Worm (Caenorhabditis elegans) whole organism, L2 larva: Measurements from ENCODE around the gene sri-29.

Source experiments
- C34F6.9 ChIP-seq: fragments of 150-350 bp; optimal IDR thresholded peaks from 2 replicates; lab custom pipeline; 2014; ENCODE audit warnings: missing biosample characterization, missing genetic modification characterization
- F13H6.1 ChIP-seq: sonication (generic microtip); optimal IDR thresholded peaks from 2 replicates; lab custom pipeline; 2016; ENCODE audit warnings: missing genetic modification characterization, missing compliant biosample characterization
- R02D3.7 ChIP-seq: fragments of 150-350 bp; optimal IDR thresholded peaks from 2 replicates; lab custom pipeline; 2014; ENCODE audit warnings: missing biosample characterization, missing genetic modification characterization
- ZK546.5 ChIP-seq: sonication (generic microtip); optimal IDR thresholded peaks from 2 replicates; lab custom pipeline; 2017; ENCODE audit warnings: missing biosample characterization, missing genetic modification characterization
- alr-1 ChIP-seq: fragments of 150-350 bp; optimal IDR thresholded peaks from 2 replicates; lab custom pipeline; 2014; ENCODE audit warnings: missing biosample characterization, missing genetic modification characterization
- aly-2 ChIP-seq: fragments of 150-350 bp; optimal IDR thresholded peaks from 2 replicates; lab custom pipeline; 2014; ENCODE audit warnings: missing biosample characterization, missing genetic modification characterization
- ama-1 ChIP-seq: fragments of 150-350 bp; optimal IDR thresholded peaks from 2 replicates; lab custom pipeline; 2018; ENCODE audit warnings: inconsistent platforms
- blmp-1 ChIP-seq: sonication (generic microtip); optimal IDR thresholded peaks from 2 replicates; lab custom pipeline; 2017; ENCODE audit warnings: missing genetic modification characterization, mild to moderate bottlenecking, missing compliant biosample characterization, antibody characterized with exemption, moderate library complexity; ENCODE audit not compliant: insufficient read depth
- ceh-16 ChIP-seq: fragments of 150-350 bp; optimal IDR thresholded peaks from 2 replicates; lab custom pipeline; 2014; ENCODE audit warnings: missing biosample characterization, missing genetic modification characterization
- crh-2 ChIP-seq: sonication (generic microtip); optimal IDR thresholded peaks from 2 replicates; lab custom pipeline; 2017; ENCODE audit warnings: missing biosample characterization, missing genetic modification characterization
- elt-1 ChIP-seq: fragments of 150-350 bp; optimal IDR thresholded peaks from 2 replicates; lab custom pipeline; 2014; ENCODE audit warnings: missing biosample characterization, missing genetic modification characterization
- elt-3 ChIP-seq: sonication (generic microtip); optimal IDR thresholded peaks from 2 replicates; lab custom pipeline; 2017; ENCODE audit warnings: missing biosample characterization, missing genetic modification characterization
- fos-1 ChIP-seq: fragments of 150-350 bp; optimal IDR thresholded peaks from 2 replicates; lab custom pipeline; 2014; ENCODE audit warnings: missing biosample characterization, missing genetic modification characterization
- lin-11 ChIP-seq: fragments of 150-350 bp; sonication (generic microtip); optimal IDR thresholded peaks from 2 replicates; lab custom pipeline; 2014; ENCODE audit warnings: missing biosample characterization, missing genetic modification characterization, inconsistent platforms, mixed read lengths
- lin-13 ChIP-seq: fragments of 150-350 bp; optimal IDR thresholded peaks from 2 replicates; lab custom pipeline; 2014; ENCODE audit warnings: missing biosample characterization, missing genetic modification reagents, missing genetic modification characterization
- lin-39 ChIP-seq: fragments of 150-350 bp; optimal IDR thresholded peaks from 2 replicates; lab custom pipeline; 2014; ENCODE audit warnings: missing biosample characterization, missing genetic modification reagents, missing genetic modification characterization
- lsy-2 ChIP-seq, 2 experiments: fragments of 150-350 bp in 1 of 2; sonication (generic microtip) in 1 of 2; optimal IDR thresholded peaks; 2 replicates each; lab custom pipeline; 2014 to 2017; ENCODE audit warnings: missing biosample characterization in 2 of 2, missing genetic modification characterization in 2 of 2
- mab-5 ChIP-seq: fragments of 150-350 bp; optimal IDR thresholded peaks from 2 replicates; lab custom pipeline; 2014; ENCODE audit warnings: missing biosample characterization, missing genetic modification characterization
- mdl-1 ChIP-seq, 2 experiments: fragments of 150-350 bp in 1 of 2; sonication (generic microtip) in 1 of 2; optimal IDR thresholded peaks; 2 replicates each; lab custom pipeline; 2017; ENCODE audit warnings: missing biosample characterization in 2 of 2, missing genetic modification characterization in 2 of 2
- nhr-10 ChIP-seq: sonication (generic microtip); optimal IDR thresholded peaks from 2 replicates; lab custom pipeline; 2017; ENCODE audit warnings: missing biosample characterization, missing genetic modification characterization
- nhr-12 ChIP-seq: fragments of 150-350 bp; optimal IDR thresholded peaks from 2 replicates; lab custom pipeline; 2014; ENCODE audit warnings: missing biosample characterization, missing genetic modification characterization
- nhr-23 ChIP-seq: fragments of 150-350 bp; optimal IDR thresholded peaks from 2 replicates; lab custom pipeline; 2014; ENCODE audit warnings: missing biosample characterization, missing genetic modification reagents, missing genetic modification characterization
- nhr-237 ChIP-seq: fragments of 150-350 bp; optimal IDR thresholded peaks from 2 replicates; lab custom pipeline; 2014; ENCODE audit warnings: missing biosample characterization, missing genetic modification characterization
- nhr-25 ChIP-seq: fragments of 150-350 bp; sonication (generic microtip); optimal IDR thresholded peaks from 3 replicates; lab custom pipeline; 2014; ENCODE audit warnings: missing biosample characterization, missing genetic modification characterization
- nhr-6 ChIP-seq: fragments of 150-350 bp; optimal IDR thresholded peaks from 2 replicates; lab custom pipeline; 2014; ENCODE audit warnings: missing biosample characterization, missing genetic modification characterization
- nhr-77 ChIP-seq: fragments of 150-350 bp; optimal IDR thresholded peaks from 2 replicates; lab custom pipeline; 2014; ENCODE audit warnings: missing biosample characterization, missing genetic modification characterization
- peb-1 ChIP-seq: fragments of 150-350 bp; optimal IDR thresholded peaks from 2 replicates; lab custom pipeline; 2014; ENCODE audit warnings: missing biosample characterization, missing genetic modification characterization
- sma-3 ChIP-seq: sonication (generic microtip); optimal IDR thresholded peaks from 2 replicates; lab custom pipeline; 2016; ENCODE audit warnings: missing genetic modification reagents, missing genetic modification characterization, missing compliant biosample characterization
- sma-9 ChIP-seq, 2 experiments: fragments of 150-350 bp in 1 of 2; sonication (generic microtip) in 1 of 2; optimal IDR thresholded peaks; 2 replicates each; lab custom pipeline; 2014 to 2016; ENCODE audit warnings: missing genetic modification characterization in 2 of 2, mild to moderate bottlenecking in 1 of 2, missing biosample characterization in 1 of 2, missing compliant biosample characterization in 1 of 2, missing genetic modification reagents in 1 of 2, moderate library complexity in 1 of 2
- snpc-4 ChIP-seq: fragments of 150-350 bp; optimal IDR thresholded peaks from 2 replicates; lab custom pipeline; 2014; ENCODE audit warnings: missing biosample characterization, missing genetic modification characterization
- unc-39 ChIP-seq: fragments of 150-350 bp; optimal IDR thresholded peaks from 2 replicates; lab custom pipeline; 2014; ENCODE audit warnings: missing biosample characterization, missing genetic modification characterization
- unc-55 ChIP-seq: fragments of 150-350 bp; sonication (generic microtip); optimal IDR thresholded peaks from 3 replicates; lab custom pipeline; 2014; ENCODE audit warnings: missing biosample characterization, missing genetic modification reagents, missing genetic modification characterization
- unc-62 ChIP-seq: fragments of 150-350 bp; optimal IDR thresholded peaks from 2 replicates; lab custom pipeline; 2014; ENCODE audit warnings: missing biosample characterization, missing genetic modification reagents, missing genetic modification characterization
- zag-1 ChIP-seq: fragments of 150-350 bp; optimal IDR thresholded peaks from 2 replicates; lab custom pipeline; 2014; ENCODE audit warnings: missing biosample characterization, missing genetic modification characterization
- ztf-11 ChIP-seq: sonication (generic microtip); optimal IDR thresholded peaks from 2 replicates; lab custom pipeline; 2017; ENCODE audit warnings: missing biosample characterization, missing genetic modification characterization
- ztf-4 ChIP-seq: fragments of 150-350 bp; optimal IDR thresholded peaks from 2 replicates; lab custom pipeline; 2014; ENCODE audit warnings: missing biosample characterization, missing genetic modification characterization

The sri-29 gene

DNA sequence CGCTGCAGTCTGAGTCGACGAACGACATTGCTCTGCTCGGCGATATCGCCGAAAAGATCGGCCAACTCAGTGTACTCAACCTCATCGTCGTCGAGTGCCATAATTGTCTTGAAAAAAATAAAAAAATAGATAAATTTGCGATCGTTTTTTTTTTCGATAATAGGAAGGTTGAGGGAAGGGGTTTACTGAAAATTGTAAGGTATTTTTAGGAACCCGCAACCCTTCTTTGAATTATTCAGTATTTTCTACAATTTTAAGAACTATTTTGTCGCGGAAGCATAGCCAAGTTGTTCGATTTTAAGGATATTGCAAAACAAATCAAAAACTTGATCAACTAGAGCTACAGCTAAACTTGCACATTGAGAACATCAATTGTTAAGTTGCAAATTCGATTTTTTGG, 32.0 kb upstream of the sri-29 start, which contains the start of gene C41H7.9:
Gene C41H7.9 (minus strand): TSS at position 101 of the 400 bp plus-strand sequence.
- TF ChIP-seq nhr-12 (tag; lab: Kevin White, UChicago) (no peak), ztf-4 (tag; lab: Kevin White, UChicago) (no peak), snpc-4 (tag; lab: Kevin White, UChicago) (no peak), nhr-6 (tag; lab: Kevin White, UChicago) (no peak), ztf-11 (tag; lab: Kevin White, UChicago) (no peak), aly-2 (tag; lab: Kevin White, UChicago) (no peak), crh-2 (tag; lab: Kevin White, UChicago) (no peak), nhr-23 (tag; lab: Kevin White, UChicago) (no peak), unc-62 (no peak), lin-39 (tag; lab: Kevin White, UChicago) (no peak), mdl-1 (tag; optimal IDR thresholded peaks at IDR 0.05; lab: Kevin White, UChicago) (no peak), nhr-237 (tag; lab: Kevin White, UChicago) (no peak), ama-1 (no peak), lsy-2 (tag; optimal IDR thresholded peaks at IDR 0.05; lab: Kevin White, UChicago) (no peak), nhr-10 (tag; lab: Kevin White, UChicago) (no peak), nhr-25 (tag; lab: Kevin White, UChicago) (no peak), lin-11 (tag; lab: Kevin White, UChicago) (no peak), zag-1 (tag; lab: Kevin White, UChicago) (no peak), blmp-1 (tag; lab: Kevin White, UChicago) (no peak)

DNA sequence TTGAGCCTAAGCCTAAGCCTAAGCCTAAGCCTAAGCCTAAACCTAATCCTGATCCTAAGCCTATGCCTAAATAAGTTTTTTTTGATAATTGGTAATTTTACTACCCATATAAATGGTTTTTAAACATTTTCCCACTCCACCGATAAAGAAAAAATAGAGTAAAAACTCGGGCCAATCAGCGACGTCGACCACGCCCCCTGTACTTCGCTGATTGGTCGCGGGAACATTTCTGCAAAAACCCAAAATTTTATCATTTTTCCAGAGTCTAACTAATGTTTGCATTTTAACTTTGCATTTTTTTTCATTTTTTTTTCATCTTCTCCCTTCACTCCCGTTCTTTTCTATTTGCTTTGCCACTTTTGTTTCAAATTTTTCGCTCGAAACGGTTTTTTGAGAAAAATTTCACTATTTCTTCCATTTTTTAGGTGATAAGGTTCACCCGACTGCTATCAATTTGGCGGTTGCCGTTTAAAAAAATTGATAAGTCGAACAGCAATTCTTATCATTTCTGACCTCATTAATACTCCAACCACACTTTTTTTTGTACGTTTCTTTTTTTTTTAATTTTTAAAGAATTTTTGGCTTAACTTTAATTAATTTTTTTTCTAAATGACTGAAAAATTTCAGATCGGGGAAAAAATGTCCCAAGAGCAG, 29.8 kb upstream of the sri-29 start, which contains the start of gene C41H7.2:
Gene C41H7.2 (plus strand): TSS at position 622 of the 654 bp plus-strand sequence.
- TF ChIP-seq fos-1 (tag; lab: Kevin White, UChicago) (peak; percentile 85), crh-2 (tag; lab: Kevin White, UChicago) (peak; percentile 4), ZK546.5 (no peak), alr-1 (tag; lab: Kevin White, UChicago) (no peak), nhr-237 (tag; lab: Kevin White, UChicago) (no peak)

DNA sequence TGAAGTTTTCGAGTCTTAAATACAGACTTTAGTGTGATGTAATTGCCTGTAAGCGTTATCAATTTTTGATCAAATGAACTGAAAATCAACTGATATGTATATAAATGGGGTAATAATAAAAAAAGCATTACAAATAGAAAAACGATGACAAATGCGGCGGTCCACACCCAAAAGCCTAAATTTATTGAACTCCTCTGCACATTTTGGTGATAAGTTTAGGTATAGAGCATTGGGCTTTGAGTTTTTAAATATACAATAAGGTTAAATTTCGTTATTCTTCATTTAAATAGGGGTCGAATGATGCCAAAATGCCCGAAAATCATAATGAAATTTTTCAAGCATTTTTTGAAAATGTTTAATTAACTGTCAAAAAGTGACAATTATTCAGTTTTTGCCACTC, 24.3 kb upstream of the sri-29 start, which contains the start of gene clec-3:
Gene clec-3 (minus strand): TSS at position 101 of the 400 bp plus-strand sequence.
- TF ChIP-seq elt-3 (tag; lab: Kevin White, UChicago) (no peak), ZK546.5 (no peak), ceh-16 (no peak), unc-62 (no peak), nhr-23 (tag; lab: Kevin White, UChicago) (no peak), nhr-77 (tag; lab: Kevin White, UChicago) (no peak), R02D3.7 (no peak), mdl-1 (tag; optimal IDR thresholded peaks at IDR 0.05; lab: Kevin White, UChicago) (no peak), zag-1 (tag; lab: Kevin White, UChicago) (no peak), aly-2 (tag; lab: Kevin White, UChicago) (no peak), crh-2 (tag; lab: Kevin White, UChicago) (no peak)

DNA sequence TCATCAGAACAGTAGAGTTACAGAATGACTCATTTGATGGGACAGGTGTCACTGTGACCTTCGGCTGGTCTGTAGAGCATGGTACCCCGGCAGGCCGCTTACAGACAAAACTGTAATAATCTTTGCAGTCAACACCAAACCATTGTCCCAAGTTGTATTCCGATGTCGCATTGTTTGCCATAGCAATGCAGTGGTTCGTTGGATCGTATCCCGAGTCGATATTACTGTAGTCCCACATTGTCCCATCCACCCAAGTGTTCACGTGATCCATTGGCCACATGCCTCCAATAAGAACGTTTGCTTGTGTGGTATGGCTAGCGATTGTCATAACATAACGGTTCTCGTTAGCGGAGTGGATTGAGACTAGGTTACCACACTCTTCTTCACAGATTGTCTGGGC, 23.2 kb upstream of the sri-29 start:
- TF ChIP-seq lin-11 (tag; lab: Kevin White, UChicago): no peak
- TF ChIP-seq sma-9 (GFP tag; optimal IDR thresholded peaks at IDR 0.05; lab: Kevin White, UChicago): no peak
- TF ChIP-seq sma-9 (tag; optimal IDR thresholded peaks at IDR 0.05; lab: Kevin White, UChicago): no peak
- no peak for TF ChIP-seq peb-1 (tag; lab: Kevin White, UChicago)
- no peak for TF ChIP-seq mab-5 (tag; lab: Kevin White, UChicago)
- no peak for TF ChIP-seq sma-3 (GFP tag; lab: Kevin White, UChicago)
- no peak for TF ChIP-seq ceh-16
- TF ChIP-seq, all 48 proteins: peak for 0

DNA sequence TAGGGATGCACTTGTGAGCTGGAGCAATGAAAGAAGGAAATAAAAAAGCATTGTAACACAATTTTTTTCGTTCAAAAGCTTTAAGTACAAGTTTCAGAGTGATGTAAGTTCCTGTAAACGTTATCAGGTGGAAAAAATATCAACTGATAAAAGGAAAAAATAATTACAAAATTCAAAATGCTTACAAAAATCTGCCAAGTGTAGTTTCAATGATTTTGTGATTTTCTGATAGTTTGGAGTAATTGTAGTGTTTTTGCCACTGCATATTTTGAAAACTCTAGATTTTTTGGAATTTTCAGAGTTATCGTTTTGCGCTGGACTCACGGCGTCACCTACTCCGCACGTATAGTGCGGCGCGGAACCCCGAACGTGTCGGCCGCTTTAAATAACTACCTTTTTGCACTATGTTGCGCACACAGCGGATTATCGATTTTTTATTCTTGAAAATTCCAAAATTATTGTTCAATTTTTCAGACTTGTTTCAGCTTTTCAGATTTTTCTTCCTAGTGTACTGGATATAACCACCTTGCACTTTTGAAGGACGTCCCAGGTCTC, 20.7 kb upstream of the sri-29 start, which contains the start of gene clec-2:
Gene clec-2 (minus strand): TSS at position 51 of the 555 bp plus-strand sequence.
- TF ChIP-seq R02D3.7: no peak
- no peak for TF ChIP-seq peb-1 (tag; lab: Kevin White, UChicago)
- TF ChIP-seq sma-9 (GFP tag; optimal IDR thresholded peaks at IDR 0.05; lab: Kevin White, UChicago): no peak
- TF ChIP-seq sma-9 (tag; optimal IDR thresholded peaks at IDR 0.05; lab: Kevin White, UChicago): no peak
- no peak for TF ChIP-seq C34F6.9 (tag; lab: Kevin White, UChicago)
- no peak for TF ChIP-seq aly-2 (tag; lab: Kevin White, UChicago)
- no peak for TF ChIP-seq elt-1
- no peak for TF ChIP-seq unc-39 (tag; lab: Kevin White, UChicago)
- TF ChIP-seq lin-39 (tag; lab: Kevin White, UChicago): no peak
- TF ChIP-seq sma-3 (GFP tag; lab: Kevin White, UChicago): no peak
- no peak for TF ChIP-seq crh-2 (tag; lab: Kevin White, UChicago)
- TF ChIP-seq nhr-10 (tag; lab: Kevin White, UChicago): no peak
- no peak for TF ChIP-seq ama-1
- TF ChIP-seq blmp-1 (tag; lab: Kevin White, UChicago): no peak
- no peak for TF ChIP-seq unc-55 (GFP tag; lab: Kevin White, UChicago)
- no peak for TF ChIP-seq nhr-12 (tag; lab: Kevin White, UChicago)
- TF ChIP-seq nhr-25 (tag; lab: Kevin White, UChicago): no peak
- TF ChIP-seq F13H6.1 (tag; lab: Kevin White, UChicago): no peak
- TF ChIP-seq lin-13 (GFP tag; lab: Kevin White, UChicago): no peak
- TF ChIP-seq, all 48 proteins: peak for 0
